Fruit fly (Drosophila melanogaster) S2 (cell line): ENCODE measurements around the gene CG6066.

Source experiments
- CG8478 ChIP-seq: fragments of >200 bp; optimal IDR thresholded peaks from 2 replicates; lab custom pipeline; 2018
- CTCF ChIP-seq, 2 experiments: fragments of >200 bp; optimal IDR thresholded peaks; 2 replicates each; lab custom pipeline; 2018

Gene CG6066

DNA sequence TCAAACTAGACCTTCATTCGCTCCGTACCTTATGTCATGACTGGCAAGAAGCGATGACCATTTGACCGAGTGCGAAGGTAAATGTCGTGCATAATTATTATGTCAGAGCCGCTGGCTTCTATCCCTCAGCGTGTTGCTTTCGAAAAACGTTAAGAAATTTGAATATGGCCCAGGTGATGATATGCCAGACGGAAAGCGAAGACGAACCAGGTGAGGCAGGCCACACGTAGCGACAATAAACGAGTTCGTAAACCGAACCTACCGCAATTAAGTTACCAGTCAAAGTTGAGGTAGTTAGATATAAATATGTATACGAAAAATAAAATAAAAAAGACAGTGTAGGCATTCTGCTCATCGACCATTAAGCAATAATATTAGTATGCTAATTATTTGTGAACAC lies 39.9 kb downstream of the CG6066 start:
- TF ChIP-seq CG8478 (lab: Kevin White, UChicago) (no peak), CTCF (optimal IDR thresholded peaks at IDR 0.05; lab: Kevin White, UChicago) (no peak)

DNA sequence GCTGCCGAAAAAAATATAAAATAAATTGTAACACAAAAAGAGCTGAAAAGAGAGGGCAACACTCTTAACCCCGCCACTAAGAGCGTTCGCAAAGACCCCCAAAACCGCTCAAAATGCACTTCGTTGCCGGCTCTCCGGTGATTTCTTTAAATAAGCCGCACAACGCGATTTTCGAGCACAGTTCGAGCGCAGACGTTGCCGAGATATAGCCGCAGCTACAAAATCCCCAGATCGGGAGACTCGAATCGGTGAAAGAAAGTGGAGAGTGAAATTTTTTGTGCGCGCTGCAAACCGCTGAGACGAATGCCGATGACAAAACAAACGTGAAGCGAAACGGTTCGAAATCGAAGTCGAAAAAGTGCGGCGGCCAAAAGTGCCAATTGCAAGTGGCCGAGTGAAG lies 40.8 kb downstream of the CG6066 start, which contains the start of gene CG14257:
TSS of gene CG14257 (plus strand) at position 177 of the 400 bp plus-strand sequence.
- TF ChIP-seq CTCF (optimal IDR thresholded peaks at IDR 0.05; lab: Kevin White, UChicago) (no peak), CG8478 (lab: Kevin White, UChicago) (no peak)

DNA sequence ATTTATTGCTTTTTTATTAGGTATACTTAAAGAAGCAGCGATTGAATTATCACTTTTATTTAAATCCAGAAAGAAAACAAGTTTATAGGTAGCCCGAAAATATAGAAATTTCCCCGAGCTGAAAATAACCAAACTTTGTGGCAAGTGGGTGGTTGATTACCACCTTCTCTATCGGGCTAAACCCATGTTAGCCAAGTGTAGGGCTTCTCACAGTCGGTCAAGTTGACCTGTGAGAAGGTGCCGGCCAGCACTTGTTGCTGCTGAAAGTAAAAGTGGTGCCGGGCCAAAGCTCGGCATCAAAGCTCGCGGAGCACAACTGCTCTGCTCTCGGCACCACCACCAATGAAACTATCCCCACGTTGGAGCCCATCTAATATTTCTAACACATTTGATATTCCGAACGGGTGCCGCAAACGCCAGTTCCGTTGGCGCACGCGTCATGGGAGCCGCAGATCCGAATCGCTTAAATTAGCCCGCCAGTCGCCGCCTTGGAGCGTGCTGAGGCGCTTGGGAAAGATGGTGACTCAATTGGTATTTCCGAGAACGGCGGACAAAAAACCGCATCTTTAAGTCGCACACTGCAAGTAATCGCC lies 45.5 kb downstream of the CG6066 start:
- TF ChIP-seq CG8478 (lab: Kevin White, UChicago): no peak
- TF ChIP-seq CTCF (optimal IDR thresholded peaks at IDR 0.05; lab: Kevin White, UChicago): no peak

DNA sequence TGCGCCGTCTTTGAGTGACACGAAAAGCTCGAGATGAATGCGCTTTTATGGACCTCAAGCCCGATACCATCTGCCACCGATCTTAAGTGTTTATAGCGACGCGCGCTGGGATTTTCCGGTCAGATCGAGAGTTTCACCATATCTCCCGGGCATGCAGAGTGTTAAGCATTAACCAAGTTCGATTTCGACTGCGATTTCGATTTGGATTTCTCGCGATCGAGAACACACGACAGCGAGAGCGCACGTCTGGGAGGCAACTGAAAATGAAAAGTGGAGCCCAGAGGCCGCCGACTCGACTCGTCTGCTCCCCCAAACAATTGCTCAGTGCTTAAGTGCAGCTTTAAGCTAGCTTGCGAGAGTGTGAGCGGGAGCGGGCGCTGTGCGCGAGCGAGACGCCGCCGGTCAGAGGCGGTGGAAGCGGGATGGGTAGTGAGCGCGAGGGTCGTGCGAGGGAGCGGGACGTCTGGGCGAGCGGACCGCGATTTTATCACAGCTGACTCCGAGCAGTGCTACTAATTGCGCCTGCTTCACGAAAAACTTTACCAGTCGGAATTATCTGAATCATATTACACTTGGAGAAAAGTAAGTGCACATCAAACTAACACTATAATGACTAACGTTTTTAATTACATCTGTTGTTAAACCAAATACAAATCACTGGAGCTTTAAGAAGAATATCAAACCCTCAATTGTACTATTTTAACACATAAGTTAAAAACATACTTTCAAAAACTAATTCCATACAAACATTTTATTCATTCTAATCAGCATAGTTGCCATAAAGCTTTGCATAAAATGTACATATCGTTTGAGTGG lies 46.5 kb downstream of the CG6066 start, which contains the start of gene spz:
TSS of gene spz (minus strand) at position 261 of the 816 bp plus-strand sequence.
- TF ChIP-seq CTCF (optimal IDR thresholded peaks at IDR 0.05; lab: Kevin White, UChicago) (no peak), CG8478 (lab: Kevin White, UChicago) (no peak)

DNA sequence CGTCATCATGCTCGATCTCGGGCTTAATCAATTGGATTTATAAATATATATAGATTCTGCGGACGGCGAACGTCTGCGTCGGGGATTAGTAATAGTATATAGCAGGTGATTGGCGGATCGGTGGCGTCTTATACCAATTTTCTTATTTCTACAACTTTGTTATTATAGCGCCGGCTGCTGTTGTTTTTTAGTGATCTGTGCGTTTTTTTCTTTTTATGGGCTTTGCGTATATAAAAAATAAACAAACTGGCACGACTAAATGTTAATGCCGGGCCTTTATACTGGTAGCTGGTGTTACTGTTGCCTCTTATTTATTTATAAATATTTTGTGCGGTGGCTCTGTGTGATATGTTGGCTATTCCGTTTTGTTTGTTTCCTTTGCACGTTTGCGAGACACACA lies 47.3 kb downstream of the CG6066 start:
- TF ChIP-seq CTCF (optimal IDR thresholded peaks at IDR 0.05; lab: Kevin White, UChicago) (no peak), CG8478 (lab: Kevin White, UChicago) (no peak)

DNA sequence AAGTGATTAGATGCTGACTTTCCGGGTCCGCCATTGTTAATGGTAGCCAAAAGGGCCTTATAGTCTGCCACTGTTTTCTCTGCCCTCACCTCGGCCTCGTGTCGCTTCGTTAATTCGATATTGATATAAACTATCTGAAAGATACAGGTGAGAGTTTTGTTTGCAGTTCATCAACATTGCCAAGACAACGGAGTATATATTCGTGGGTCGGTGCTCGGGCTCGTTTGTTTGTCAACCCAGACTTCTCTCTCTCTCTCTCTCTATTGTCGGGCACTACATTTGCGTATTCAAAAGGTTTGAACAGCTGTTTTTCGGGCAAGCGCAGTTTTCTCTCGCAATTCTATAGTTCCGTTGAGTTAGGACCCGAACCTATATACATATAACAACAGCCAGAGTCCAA lies 49.1 kb downstream of the CG6066 start:
- no peak for TF ChIP-seq CG8478 (lab: Kevin White, UChicago)
- TF ChIP-seq CTCF (optimal IDR thresholded peaks at IDR 0.05; lab: Kevin White, UChicago): no peak
